Fruit fly (Drosophila melanogaster) whole organism, adult: Measurements from ENCODE around the gene pyd.

Experiments
- CG14711 ChIP-seq: fragments of 200-800 bp; sonication (Bioruptor generic); optimal IDR thresholded peaks from 2 replicates; lab custom pipeline; 2018; ENCODE audit warnings: missing biosample characterization, mild to moderate bottlenecking, missing genetic modification characterization, moderate library complexity
- CG7045 ChIP-seq: fragments of 200-800 bp; sonication (Bioruptor generic); optimal IDR thresholded peaks from 2 replicates; lab custom pipeline; 2017; ENCODE audit warnings: missing biosample characterization, mild to moderate bottlenecking, missing genetic modification characterization
- CG7101 ChIP-seq: fragments of 200-800 bp; sonication (Bioruptor generic); optimal IDR thresholded peaks from 2 replicates; lab custom pipeline; 2018; ENCODE audit warnings: missing biosample characterization, mild to moderate bottlenecking, missing genetic modification characterization, moderate library complexity
- cnc ChIP-seq, 2 experiments: fragments of >200 bp; optimal IDR thresholded peaks; 2 replicates each; lab custom pipeline; 2017
- kay ChIP-seq: fragments of 200-800 bp; sonication (Bioruptor generic); peaks from one replicate; lab custom pipeline; 2016; ENCODE audit warnings: missing biosample characterization, missing genetic modification characterization, borderline replicate concordance

dm6 chr3R:8892993-8893670, 38.6 kb downstream of the pyd start:
- TF ChIP-seq cnc (optimal IDR thresholded peaks at IDR 0.05; lab: Kevin White, UChicago) (no peak), CG7045 (GFP tag; lab: Kevin White, UChicago) (no peak), CG7101 (tag; lab: Kevin White, UChicago) (peak; percentile 55), CG14711 (tag; lab: Kevin White, UChicago) (peak; percentile 62), kay (GFP tag; lab: Kevin White, UChicago) (no peak)
